Fruit fly (Drosophila melanogaster) whole organism, embryonic: Measurements from ENCODE around the gene BomBc3.

Experiments
- Aef1 ChIP-seq: fragments of 200-800 bp; sonication (Bioruptor generic); IDR thresholded peaks from 3 replicates; pipeline ENCODE4 v1.3.6; 2022; ENCODE audit warnings: missing biosample characterization, missing genetic modification characterization
- Atf-2 ChIP-seq: fragments of 200-800 bp; sonication (Bioruptor generic); optimal IDR thresholded peaks from 2 replicates; lab custom pipeline; 2016; ENCODE audit warnings: missing biosample characterization, missing genetic modification characterization
- Bgb ChIP-seq: fragments of 200-800 bp; sonication (Bioruptor generic); IDR thresholded peaks from 2 replicates; pipeline ENCODE4 v1.3.6; 2022; ENCODE audit warnings: missing biosample characterization, missing genetic modification characterization; ENCODE audit not compliant: partially characterized antibody
- CG10147 ChIP-seq: fragments of 200-800 bp; sonication (Bioruptor generic); optimal IDR thresholded peaks from 2 replicates; lab custom pipeline; 2019; ENCODE audit warnings: missing biosample characterization, mild to moderate bottlenecking, missing genetic modification characterization, moderate library complexity
- CG10209 ChIP-seq: fragments of 200-800 bp; sonication (Bioruptor generic); optimal IDR thresholded peaks from 3 replicates; lab custom pipeline; 2017; ENCODE audit warnings: missing biosample characterization, mild to moderate bottlenecking, missing genetic modification characterization, missing genetic modification reagents
- CG11085 ChIP-seq: fragments of 200-800 bp; sonication (Bioruptor generic); IDR thresholded peaks from 2 replicates; pipeline ENCODE4 v1.3.6; 2022; ENCODE audit warnings: missing biosample characterization, missing genetic modification characterization
- CG11093 ChIP-seq: fragments of 200-800 bp; sonication (Bioruptor generic); IDR thresholded peaks from 3 replicates; pipeline ENCODE4 v1.3.6; 2022; ENCODE audit warnings: missing biosample characterization, missing genetic modification characterization
- CG11504 ChIP-seq: fragments of 200-800 bp; sonication (Bioruptor generic); optimal IDR thresholded peaks from 3 replicates; lab custom pipeline; 2019; ENCODE audit warnings: missing biosample characterization, mild to moderate bottlenecking, missing genetic modification characterization, moderate library complexity
- CG13296 ChIP-seq: fragments of 200-800 bp; sonication (Bioruptor generic); optimal IDR thresholded peaks from 3 replicates; lab custom pipeline; 2018; ENCODE audit warnings: missing biosample characterization, mild to moderate bottlenecking, missing genetic modification characterization
- CG13894 ChIP-seq: fragments of 200-800 bp; sonication (Bioruptor generic); optimal IDR thresholded peaks from 3 replicates; lab custom pipeline; 2018; ENCODE audit warnings: missing biosample characterization, mild to moderate bottlenecking, missing genetic modification characterization, moderate library complexity
- CG14050 ChIP-seq: fragments of 200-800 bp; sonication (Bioruptor generic); IDR thresholded peaks from 3 replicates; pipeline ENCODE4 v1.3.6; 2022; ENCODE audit warnings: missing biosample characterization, missing genetic modification characterization
- CG15073 ChIP-seq: fragments of 200-800 bp; sonication (Bioruptor generic); optimal IDR thresholded peaks from 2 replicates; lab custom pipeline; 2016; ENCODE audit warnings: missing biosample characterization, missing genetic modification characterization
- CG15479 ChIP-seq: fragments of 200-800 bp; sonication (Bioruptor generic); optimal IDR thresholded peaks from 3 replicates; lab custom pipeline; 2019; ENCODE audit warnings: missing biosample characterization, mild to moderate bottlenecking, missing genetic modification characterization, moderate library complexity
- CG17385 ChIP-seq: fragments of 200-800 bp; sonication (Bioruptor generic); optimal IDR thresholded peaks from 3 replicates; lab custom pipeline; 2018; ENCODE audit warnings: missing biosample characterization, mild to moderate bottlenecking, missing genetic modification characterization
- CG17568 ChIP-seq: fragments of 200-800 bp; sonication (Bioruptor generic); optimal IDR thresholded peaks from 2 replicates; lab custom pipeline; 2018; ENCODE audit warnings: missing biosample characterization, mild to moderate bottlenecking, missing genetic modification characterization, moderate library complexity
- CG18262 ChIP-seq: fragments of 200-800 bp; optimal IDR thresholded peaks from 3 replicates; lab custom pipeline; 2019; ENCODE audit warnings: missing biosample characterization, mild to moderate bottlenecking, missing genetic modification characterization, moderate library complexity
- CG32532 ChIP-seq: fragments of 200-800 bp; sonication (Bioruptor generic); IDR thresholded peaks from 2 replicates; pipeline ENCODE4 v1.3.6; 2022; ENCODE audit warnings: missing biosample characterization, missing genetic modification characterization
- CG3847 ChIP-seq: fragments of 200-800 bp; sonication (Bioruptor generic); IDR thresholded peaks from 2 replicates; pipeline ENCODE4 v1.3.6; 2022; ENCODE audit warnings: missing biosample characterization, missing genetic modification characterization
- CG6854 ChIP-seq: fragments of 200-800 bp; sonication (Bioruptor generic); optimal IDR thresholded peaks from 3 replicates; lab custom pipeline; 2017; ENCODE audit warnings: missing biosample characterization, mild to moderate bottlenecking, missing genetic modification characterization
- CG7271 ChIP-seq: fragments of 200-800 bp; sonication (Bioruptor generic); optimal IDR thresholded peaks from 2 replicates; lab custom pipeline; 2018; ENCODE audit warnings: missing biosample characterization, mild to moderate bottlenecking, missing genetic modification characterization, moderate library complexity
- CG7745 ChIP-seq: fragments of 200-800 bp; sonication (Bioruptor generic); optimal IDR thresholded peaks from 2 replicates; lab custom pipeline; 2018; ENCODE audit warnings: missing biosample characterization, mild to moderate bottlenecking, missing genetic modification characterization, moderate library complexity
- Chrac-16 ChIP-seq: fragments of 200-800 bp; sonication (Bioruptor generic); optimal IDR thresholded peaks from 3 replicates; lab custom pipeline; 2016; ENCODE audit warnings: missing biosample characterization, missing genetic modification characterization
- CoRest ChIP-seq: fragments of 200-800 bp; sonication (Bioruptor generic); optimal IDR thresholded peaks from 3 replicates; lab custom pipeline; 2018; ENCODE audit warnings: missing biosample characterization, mild to moderate bottlenecking, missing genetic modification characterization, moderate library complexity
- D ChIP-seq, 2 experiments: fragments of 200-800 bp in 1 of 2; fragments of >200 bp in 1 of 2; sonication (Bioruptor generic) in 1 of 2; optimal IDR thresholded peaks; 2 replicates in 1 of 2; 3 replicates in 1 of 2; lab custom pipeline; 2017; ENCODE audit warnings: mild to moderate bottlenecking in 1 of 2, missing biosample characterization in 1 of 2, missing genetic modification characterization in 1 of 2, missing genetic modification reagents in 1 of 2
- D19B ChIP-seq: fragments of 200-800 bp; sonication (Bioruptor generic); optimal IDR thresholded peaks from 2 replicates; lab custom pipeline; 2017; ENCODE audit warnings: missing biosample characterization, mild to moderate bottlenecking, missing genetic modification characterization
- Dref ChIP-seq: fragments of 200-800 bp; sonication (Bioruptor generic); IDR thresholded peaks from 2 replicates; pipeline ENCODE4 v1.3.6; 2022; ENCODE audit warnings: missing biosample characterization, missing genetic modification characterization
- E2f1 ChIP-seq: fragments of 200-800 bp; sonication (Bioruptor generic); IDR thresholded peaks from 2 replicates; pipeline ENCODE4 v1.3.6; 2022; ENCODE audit warnings: missing biosample characterization, missing genetic modification characterization
- Fer3 ChIP-seq: fragments of 200-800 bp; sonication (Bioruptor generic); optimal IDR thresholded peaks from 2 replicates; lab custom pipeline; 2018; ENCODE audit warnings: missing biosample characterization, mild to moderate bottlenecking, missing genetic modification characterization, moderate library complexity
- Hr51 ChIP-seq, 2 experiments: fragments of 200-800 bp; sonication (Bioruptor generic); optimal IDR thresholded peaks; 2 replicates in 1 of 2; 3 replicates in 1 of 2; lab custom pipeline; 2016 to 2018; ENCODE audit warnings: missing biosample characterization in 2 of 2, missing genetic modification characterization in 2 of 2, mild to moderate bottlenecking in 1 of 2, moderate library complexity in 1 of 2
- MBD-R2 ChIP-seq: fragments of 200-800 bp; sonication (Bioruptor generic); IDR thresholded peaks from 2 replicates; pipeline ENCODE4 v1.3.6; 2022; ENCODE audit warnings: missing biosample characterization, missing genetic modification characterization
- Meics ChIP-seq: fragments of 200-800 bp; sonication (Bioruptor generic); optimal IDR thresholded peaks from 2 replicates; lab custom pipeline; 2017; ENCODE audit warnings: missing biosample characterization, mild to moderate bottlenecking, missing genetic modification characterization
- NfI ChIP-seq: fragments of 200-800 bp; sonication (Bioruptor generic); optimal IDR thresholded peaks from 3 replicates; lab custom pipeline; 2018; ENCODE audit warnings: missing biosample characterization, mild to moderate bottlenecking, missing genetic modification characterization, moderate library complexity
- Six4 ChIP-seq: fragments of 200-800 bp; sonication (Bioruptor generic); optimal IDR thresholded peaks from 2 replicates; lab custom pipeline; 2016; ENCODE audit warnings: missing biosample characterization, missing genetic modification characterization
- Sox100B ChIP-seq: fragments of 200-800 bp; sonication (Bioruptor generic); optimal IDR thresholded peaks from 3 replicates; lab custom pipeline; 2018; ENCODE audit warnings: missing biosample characterization, mild to moderate bottlenecking, missing genetic modification characterization
- Xrp1 ChIP-seq: fragments of 200-800 bp; sonication (Bioruptor generic); IDR thresholded peaks from 2 replicates; pipeline ENCODE4 v1.3.6; 2022; ENCODE audit warnings: missing biosample characterization, missing genetic modification characterization
- ap ChIP-seq: fragments of 200-800 bp; sonication (Bioruptor generic); IDR thresholded peaks from 2 replicates; pipeline ENCODE4 v1.3.6; 2022; ENCODE audit warnings: missing biosample characterization, missing genetic modification characterization
- az2 ChIP-seq: fragments of 200-800 bp; sonication (Bioruptor generic); optimal IDR thresholded peaks from 3 replicates; lab custom pipeline; 2016; ENCODE audit warnings: missing biosample characterization, missing genetic modification characterization
- bsh ChIP-seq, 2 experiments: fragments of 200-800 bp; sonication (Bioruptor generic); optimal IDR thresholded peaks; 2 replicates each; lab custom pipeline; 2017 to 2018; ENCODE audit warnings: mild to moderate bottlenecking in 2 of 2, missing biosample characterization in 2 of 2, missing genetic modification characterization in 2 of 2, moderate library complexity in 1 of 2
- da ChIP-seq: fragments of 200-800 bp; sonication (Bioruptor generic); optimal IDR thresholded peaks from 2 replicates; lab custom pipeline; 2016; ENCODE audit warnings: missing biosample characterization, missing genetic modification characterization
- dpn ChIP-seq, 2 experiments: fragments of 200-800 bp; sonication (Bioruptor generic); optimal IDR thresholded peaks; 3 replicates each; lab custom pipeline; 2016; ENCODE audit warnings: missing biosample characterization in 2 of 2, missing genetic modification characterization in 2 of 2
- exex ChIP-seq: fragments of 200-800 bp; sonication (Bioruptor generic); optimal IDR thresholded peaks from 4 replicates; lab custom pipeline; 2018; ENCODE audit warnings: missing biosample characterization, mild to moderate bottlenecking, missing genetic modification characterization, moderate library complexity
- gem ChIP-seq: fragments of 200-800 bp; sonication (Bioruptor generic); optimal IDR thresholded peaks from 2 replicates; lab custom pipeline; 2019; ENCODE audit warnings: missing biosample characterization, mild to moderate bottlenecking, missing genetic modification characterization, moderate library complexity
- gsb-n ChIP-seq: fragments of 200-800 bp; sonication (Bioruptor generic); optimal IDR thresholded peaks from 3 replicates; lab custom pipeline; 2018; ENCODE audit warnings: missing biosample characterization, mild to moderate bottlenecking, missing genetic modification characterization
- schlank ChIP-seq: fragments of 200-800 bp; sonication (Bioruptor generic); optimal IDR thresholded peaks from 2 replicates; lab custom pipeline; 2018; ENCODE audit warnings: missing biosample characterization, mild to moderate bottlenecking, missing genetic modification characterization
- sens ChIP-seq: fragments of 200-800 bp; sonication (Bioruptor generic); peaks from one replicate; lab custom pipeline; 2016; ENCODE audit warnings: missing biosample characterization, missing genetic modification characterization
- so ChIP-seq: fragments of 200-800 bp; sonication (Bioruptor generic); IDR thresholded peaks from 3 replicates; pipeline ENCODE4 v1.3.6; 2022; ENCODE audit warnings: missing biosample characterization, missing genetic modification characterization
- trh ChIP-seq: fragments of 200-800 bp; sonication (Bioruptor generic); optimal IDR thresholded peaks from 2 replicates; lab custom pipeline; 2016; ENCODE audit warnings: missing biosample characterization, missing genetic modification characterization
- usp ChIP-seq: fragments of >200 bp; optimal IDR thresholded peaks from 2 replicates; lab custom pipeline; 2017; ENCODE audit warnings: missing biosample characterization, missing genetic modification characterization

Gene BomBc3

dm6 chr3R:22119761-22120160 is 32.9 kb downstream of the BomBc3 start, which contains the start of gene CG42390 (continued):
- TF ChIP-seq D (optimal IDR thresholded peaks at IDR 0.05; lab: Kevin White, UChicago), result no peak
- TF ChIP-seq D (GFP tag; optimal IDR thresholded peaks at IDR 0.05; lab: Kevin White, UChicago), result no peak
- TF ChIP-seq Aef1 (GFP tag; lab: Robert Waterston, UW), result no peak
- TF ChIP-seq gsb-n (tag; lab: Kevin White, UChicago), result no peak
- TF ChIP-seq exex (tag; lab: Kevin White, UChicago), result no peak
- TF ChIP-seq CG7271, result no peak
- TF ChIP-seq CG17568 (GFP tag; lab: Kevin White, UChicago), result no peak

DNA sequence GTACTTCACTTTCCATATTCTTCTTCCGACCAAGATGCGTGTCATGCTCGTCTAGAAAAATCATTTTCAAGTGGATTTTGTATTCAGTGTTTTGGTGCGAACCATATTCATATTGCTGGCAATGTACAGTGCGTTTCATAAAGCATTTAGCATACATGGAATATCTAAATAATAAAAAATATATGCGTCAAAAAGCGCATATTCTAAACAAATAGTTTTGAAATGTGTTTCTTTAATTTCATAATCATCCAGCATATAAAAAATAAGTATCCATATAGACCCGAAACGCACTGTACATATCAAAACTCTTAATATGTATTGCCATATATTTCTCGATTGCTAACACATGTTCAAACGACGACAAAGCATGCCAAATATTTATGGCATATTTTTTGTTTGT is 34.3 kb downstream of the BomBc3 start:
- peak; percentile 74 for TF ChIP-seq CG11085 (GFP tag; lab: Robert Waterston, UW)
- 0 out of 3 replicates have a peak, but pooled peaks have one; percentile 11 for TF ChIP-seq CG14050 (GFP tag; lab: Robert Waterston, UW)
- TF ChIP-seq ap (GFP tag; lab: Robert Waterston, UW), result peak; percentile 51; the same call in 1 of the 2 replicates
- no peak for TF ChIP-seq Bgb (GFP tag; lab: Robert Waterston, UW)
- peak; percentile 50 for TF ChIP-seq CG17385
- peak; percentile 33 to 41 for TF ChIP-seq dpn (GFP tag; optimal IDR thresholded peaks at IDR 0.05; lab: Kevin White, UChicago)
- TF ChIP-seq Chrac-16 (GFP tag; lab: Kevin White, UChicago), result peak; percentile 31
- TF ChIP-seq az2 (GFP tag; lab: Kevin White, UChicago), result peak; percentile 27
- TF ChIP-seq schlank, result peak; percentile 47
- TF ChIP-seq sens (GFP tag; lab: Kevin White, UChicago), result peak; percentile 82
- peak; percentile 65 for TF ChIP-seq CoRest
- TF ChIP-seq CG32532 (GFP tag; lab: Robert Waterston, UW), result peak; percentile 92
- peak; percentile 26 for TF ChIP-seq Six4
- TF ChIP-seq MBD-R2 (GFP tag; lab: Robert Waterston, UW), result peak; percentile 60; the same call in 1 of the 2 replicates
- no peak for TF ChIP-seq CG15073 (GFP tag; lab: Kevin White, UChicago)
- TF ChIP-seq so (GFP tag; lab: Robert Waterston, UW), result 0 out of 3 replicates have a peak, but pooled peaks have one; percentile 34
- peak; percentile 62 for TF ChIP-seq CG13296
- TF ChIP-seq da (GFP tag; lab: Kevin White, UChicago), result no peak
- peak; percentile 49 for TF ChIP-seq CG6854 (GFP tag; lab: Kevin White, UChicago)
- no peak for TF ChIP-seq Atf-2 (GFP tag; lab: Kevin White, UChicago)
- TF ChIP-seq trh (GFP tag; lab: Kevin White, UChicago), result peak; percentile 5
- TF ChIP-seq E2f1 (GFP tag; lab: Robert Waterston, UW), result peak; percentile 57
- 0 out of 3 replicates have a peak, but pooled peaks have one; percentile 30 for TF ChIP-seq CG11093 (GFP tag; lab: Robert Waterston, UW)
- TF ChIP-seq usp (GFP tag; lab: Kevin White, UChicago), result no peak
- TF ChIP-seq Xrp1 (GFP tag; lab: Robert Waterston, UW), result peak; percentile 54
- TF ChIP-seq D19B (GFP tag; lab: Kevin White, UChicago), result peak; percentile 14
- peak in 1 of 2 experiments; percentile 75 for TF ChIP-seq Hr51 (GFP tag; optimal IDR thresholded peaks at IDR 0.05; lab: Kevin White, UChicago)
- peak; percentile 77 for TF ChIP-seq gem
- peak; percentile 86 for TF ChIP-seq Meics
- peak; percentile 71 for TF ChIP-seq CG3847
- no peak for TF ChIP-seq CG13894 (tag; lab: Kevin White, UChicago)
- TF ChIP-seq CG15479 (GFP tag; lab: Kevin White, UChicago), result no peak
- no peak for TF ChIP-seq Dref (GFP tag; lab: Robert Waterston, UW)
- TF ChIP-seq CG11504 (tag; lab: Kevin White, UChicago), result peak; percentile 72
- peak; percentile 59 for TF ChIP-seq CG10147 (GFP tag; lab: Kevin White, UChicago)
- TF ChIP-seq Fer3 (tag; lab: Kevin White, UChicago), result peak; percentile 74
- peak; percentile 44 for TF ChIP-seq NfI (GFP tag; lab: Kevin White, UChicago)
- TF ChIP-seq Sox100B (GFP tag; lab: Kevin White, UChicago), result peak; percentile 37
- TF ChIP-seq CG10209 (GFP tag; lab: Kevin White, UChicago), result peak; percentile 45
- no peak for TF ChIP-seq CG18262 (tag; lab: Kevin White, UChicago)
- TF ChIP-seq bsh (GFP tag; optimal IDR thresholded peaks at IDR 0.05; lab: Kevin White, UChicago), result no peak
- TF ChIP-seq CG7745 (tag; lab: Kevin White, UChicago), result no peak
